Worm (Caenorhabditis elegans): Measurements from ENCODE around the gene fbxa-219.

DNA sequence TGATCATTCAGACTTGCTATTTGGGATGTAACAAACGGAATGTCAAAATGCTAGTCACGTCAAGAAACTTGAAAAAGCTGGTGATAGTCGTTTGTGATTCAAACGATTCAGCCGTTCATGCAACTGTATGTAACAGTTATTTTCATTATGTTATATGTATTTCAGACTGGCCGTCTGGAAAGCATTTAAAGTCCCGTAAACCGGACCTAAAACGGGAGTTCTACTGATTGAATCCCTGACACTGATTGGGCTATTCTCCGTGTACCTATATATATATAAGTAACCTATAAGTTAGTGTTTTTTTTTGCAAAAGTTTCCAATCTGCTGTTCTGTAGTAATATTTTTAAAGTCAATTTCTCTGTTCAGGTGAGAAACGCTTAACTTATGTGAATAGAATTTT, 47.6 kb upstream of the fbxa-219 start:
- no peak for TF ChIP-seq him-1 (tag; optimal IDR thresholded peaks at IDR 0.05)
- TF ChIP-seq dao-5 (tag; optimal IDR thresholded peaks at IDR 0.05), result no peak
- no peak for TF ChIP-seq W03F9.2 (tag; optimal IDR thresholded peaks at IDR 0.05)

All from whole organism, L4/young adult.